Fruit fly (Drosophila melanogaster) whole organism, prepupa: ENCODE data around the gene Ced-12.

Source experiments
- Blimp-1 ChIP-seq: fragments of 200-800 bp; sonication (Bioruptor generic); optimal IDR thresholded peaks from 3 replicates; lab custom pipeline; 2017; ENCODE audit warnings: missing biosample characterization, missing genetic modification characterization, mild to moderate bottlenecking, moderate library complexity, missing genetic modification reagents
- CG10631 ChIP-seq: fragments of 200-800 bp; sonication (Bioruptor generic); optimal IDR thresholded peaks from 2 replicates; lab custom pipeline; 2016; ENCODE audit warnings: missing biosample characterization, missing genetic modification characterization
- CG11294 ChIP-seq: fragments of 200-800 bp; sonication (Bioruptor generic); IDR thresholded peaks from 2 replicates; pipeline ENCODE4 v1.3.6; 2022; ENCODE audit warnings: missing biosample characterization, missing genetic modification characterization
- CG11902 ChIP-seq: fragments of 200-800 bp; sonication (Bioruptor generic); optimal IDR thresholded peaks from 3 replicates; lab custom pipeline; 2016; ENCODE audit warnings: missing biosample characterization, missing genetic modification characterization
- CG15336 ChIP-seq: fragments of 200-800 bp; sonication (Bioruptor generic); IDR thresholded peaks from 2 replicates; pipeline ENCODE4 v1.3.6; 2022; ENCODE audit warnings: missing biosample characterization, missing genetic modification characterization
- CG1621 ChIP-seq: fragments of 200-800 bp; sonication (Bioruptor generic); optimal IDR thresholded peaks from 3 replicates; lab custom pipeline; 2018; ENCODE audit warnings: missing biosample characterization, mild to moderate bottlenecking, missing genetic modification characterization
- CG3032 ChIP-seq: fragments of 200-800 bp; optimal IDR thresholded peaks from 2 replicates; lab custom pipeline; 2019; ENCODE audit warnings: missing biosample characterization, mild to moderate bottlenecking, missing genetic modification characterization, moderate library complexity
- CG32006 ChIP-seq: fragments of 200-800 bp; sonication (Bioruptor generic); optimal IDR thresholded peaks from 3 replicates; lab custom pipeline; 2017; ENCODE audit warnings: missing biosample characterization, mild to moderate bottlenecking, missing genetic modification characterization
- CG34406 ChIP-seq: fragments of 200-800 bp; sonication (Bioruptor generic); optimal IDR thresholded peaks from 3 replicates; lab custom pipeline; 2016; ENCODE audit warnings: missing biosample characterization, missing genetic modification characterization
- CG3919 ChIP-seq: fragments of 200-800 bp; sonication (Bioruptor generic); optimal IDR thresholded peaks from 3 replicates; lab custom pipeline; 2016; ENCODE audit warnings: missing biosample characterization, missing genetic modification characterization
- CG4318 ChIP-seq: fragments of 200-800 bp; sonication (Bioruptor generic); optimal IDR thresholded peaks from 3 replicates; lab custom pipeline; 2017; ENCODE audit warnings: missing biosample characterization, mild to moderate bottlenecking, missing genetic modification characterization
- CG6276 ChIP-seq: fragments of 200-800 bp; sonication (Bioruptor generic); optimal IDR thresholded peaks from 2 replicates; lab custom pipeline; 2017; ENCODE audit warnings: missing biosample characterization, mild to moderate bottlenecking, missing genetic modification characterization
- CG6854 ChIP-seq: fragments of 200-800 bp; sonication (Bioruptor generic); optimal IDR thresholded peaks from 2 replicates; lab custom pipeline; 2017; ENCODE audit warnings: missing biosample characterization, mild to moderate bottlenecking, missing genetic modification characterization
- CG8319 ChIP-seq: fragments of 200-800 bp; sonication (Bioruptor generic); optimal IDR thresholded peaks from 3 replicates; lab custom pipeline; 2016; ENCODE audit warnings: missing biosample characterization, missing genetic modification characterization
- CG8632 ChIP-seq: fragments of 200-800 bp; sonication (Bioruptor generic); optimal IDR thresholded peaks from 3 replicates; lab custom pipeline; 2016; ENCODE audit warnings: missing biosample characterization, missing genetic modification characterization
- Eip78C ChIP-seq: fragments of 200-800 bp; sonication (Bioruptor generic); peaks from one replicate; lab custom pipeline; 2016; ENCODE audit warnings: missing biosample characterization, missing genetic modification characterization
- Ets21C ChIP-seq: fragments of 200-800 bp; sonication (Bioruptor generic); optimal IDR thresholded peaks from 3 replicates; lab custom pipeline; 2016; ENCODE audit warnings: missing biosample characterization, missing genetic modification characterization
- Ets96B ChIP-seq: fragments of 200-800 bp; optimal IDR thresholded peaks from 2 replicates; lab custom pipeline; 2019; ENCODE audit warnings: missing biosample characterization, mild to moderate bottlenecking, missing genetic modification characterization, moderate library complexity
- Gug ChIP-seq: fragments of 200-800 bp; sonication (Bioruptor generic); IDR thresholded peaks from 2 replicates; pipeline ENCODE4 v1.3.6; 2022; ENCODE audit warnings: missing biosample characterization, missing genetic modification characterization
- Hr38 ChIP-seq: sonication (Bioruptor generic); optimal IDR thresholded peaks from 2 replicates; lab custom pipeline; 2016; ENCODE audit warnings: missing biosample characterization, missing genetic modification characterization
- Hr39 ChIP-seq: fragments of 200-800 bp; sonication (Bioruptor generic); optimal IDR thresholded peaks from 2 replicates; lab custom pipeline; 2016; ENCODE audit warnings: missing biosample characterization, missing genetic modification characterization
- Smox ChIP-seq: fragments of 200-800 bp; sonication (Bioruptor generic); optimal IDR thresholded peaks from 3 replicates; lab custom pipeline; 2016; ENCODE audit warnings: missing biosample characterization, missing genetic modification characterization
- Sox102F ChIP-seq: fragments of 200-800 bp; sonication (Bioruptor generic); optimal IDR thresholded peaks from 2 replicates; lab custom pipeline; 2016; ENCODE audit warnings: missing biosample characterization, mild to moderate bottlenecking, missing genetic modification characterization
- acj6 ChIP-seq: fragments of 200-800 bp; sonication (Bioruptor generic); optimal IDR thresholded peaks from 3 replicates; lab custom pipeline; 2016; ENCODE audit warnings: missing biosample characterization, missing genetic modification characterization
- dsx ChIP-seq: fragments of 200-800 bp; optimal IDR thresholded peaks from 3 replicates; lab custom pipeline; 2019; ENCODE audit warnings: missing biosample characterization, mild to moderate bottlenecking, missing genetic modification characterization, moderate library complexity; ENCODE audit not compliant: poor library complexity, severe bottlenecking
- eg ChIP-seq: fragments of 200-800 bp; sonication (Bioruptor generic); IDR thresholded peaks from 3 replicates; pipeline ENCODE4 v1.3.6; 2022; ENCODE audit warnings: missing biosample characterization, missing genetic modification characterization
- fd59A ChIP-seq: fragments of 200-800 bp; sonication (Bioruptor generic); optimal IDR thresholded peaks from 2 replicates; lab custom pipeline; 2017; ENCODE audit warnings: missing biosample characterization, mild to moderate bottlenecking, missing genetic modification characterization, missing genetic modification reagents
- fkh ChIP-seq: fragments of 200-800 bp; sonication (Bioruptor generic); optimal IDR thresholded peaks from 3 replicates; lab custom pipeline; 2017; ENCODE audit warnings: missing biosample characterization, mild to moderate bottlenecking, missing genetic modification characterization, moderate library complexity
- net ChIP-seq: fragments of 200-800 bp; sonication (Bioruptor generic); optimal IDR thresholded peaks from 3 replicates; lab custom pipeline; 2016; ENCODE audit warnings: missing biosample characterization, missing genetic modification characterization
- salr ChIP-seq, 2 experiments: fragments of 200-800 bp; sonication (Bioruptor generic); optimal IDR thresholded peaks; 3 replicates each; lab custom pipeline; 2016 to 2018; ENCODE audit warnings: missing biosample characterization in 2 of 2, missing genetic modification characterization in 2 of 2, mild to moderate bottlenecking in 1 of 2
- spab ChIP-seq: fragments of 200-800 bp; sonication (Bioruptor generic); optimal IDR thresholded peaks from 2 replicates; lab custom pipeline; 2017; ENCODE audit warnings: missing biosample characterization, mild to moderate bottlenecking, missing genetic modification characterization, missing genetic modification reagents
- ss ChIP-seq, 2 experiments: fragments of 200-800 bp; sonication (Bioruptor generic); optimal IDR thresholded peaks; 2 replicates in 1 of 2; 3 replicates in 1 of 2; lab custom pipeline; 2017 to 2018; ENCODE audit warnings: mild to moderate bottlenecking in 2 of 2, missing biosample characterization in 2 of 2, missing genetic modification characterization in 2 of 2, moderate library complexity in 1 of 2
- svp ChIP-seq: fragments of 200-800 bp; sonication (Bioruptor generic); peaks from one replicate; lab custom pipeline; 2016; ENCODE audit warnings: missing biosample characterization, missing genetic modification characterization
- topi ChIP-seq: fragments of 200-800 bp; sonication (Bioruptor generic); optimal IDR thresholded peaks from 3 replicates; lab custom pipeline; 2016; ENCODE audit warnings: missing biosample characterization, missing genetic modification characterization
- vri ChIP-seq: fragments of 200-800 bp; sonication (Bioruptor generic); optimal IDR thresholded peaks from 3 replicates; lab custom pipeline; 2016; ENCODE audit warnings: missing biosample characterization, mild to moderate bottlenecking, missing genetic modification characterization

Ced-12 gene

dm6 chr2L:12103231-12104210 is 5.9 kb downstream of the Ced-12 start, which contains the start of the genes Patsas and ThrRS (continued):
- TF ChIP-seq net, result peak; percentile 75
- TF ChIP-seq CG6854 (GFP tag; lab: Kevin White, UChicago), result no peak
- peak; percentile 78 for TF ChIP-seq CG34406 (GFP tag; lab: Kevin White, UChicago)
- TF ChIP-seq Hr38, result no peak
- peak; percentile 52 for TF ChIP-seq fd59A
- TF ChIP-seq CG3919, result peak; percentile 84
- peak; percentile 81 for TF ChIP-seq Gug (GFP tag; lab: Robert Waterston, UW)
- TF ChIP-seq salr (GFP tag; optimal IDR thresholded peaks at IDR 0.05; lab: Kevin White, UChicago), result peak in 1 of 2 experiments; percentile 49
- peak; percentile 72 for TF ChIP-seq CG8319
- TF ChIP-seq CG32006 (GFP tag; lab: Kevin White, UChicago), result peak; percentile 91
- TF ChIP-seq CG11294 (GFP tag; lab: Robert Waterston, UW), result peak; percentile 68; the same call in 1 of the 2 replicates
- TF ChIP-seq fkh (GFP tag; lab: Kevin White, UChicago), result no peak
- TF ChIP-seq CG8632 (GFP tag; lab: Kevin White, UChicago), result no peak
- TF ChIP-seq Ets96B (tag; lab: Kevin White, UChicago), result peak; percentile 60
- TF ChIP-seq CG11902 (GFP tag; lab: Kevin White, UChicago), result peak; percentile 73
- no peak for TF ChIP-seq Smox (GFP tag; lab: Kevin White, UChicago)
- peak; percentile 85 for TF ChIP-seq CG15336 (GFP tag; lab: Robert Waterston, UW)
- peak; percentile 91 for TF ChIP-seq eg (GFP tag; lab: Robert Waterston, UW)
- no peak for TF ChIP-seq dsx

DNA sequence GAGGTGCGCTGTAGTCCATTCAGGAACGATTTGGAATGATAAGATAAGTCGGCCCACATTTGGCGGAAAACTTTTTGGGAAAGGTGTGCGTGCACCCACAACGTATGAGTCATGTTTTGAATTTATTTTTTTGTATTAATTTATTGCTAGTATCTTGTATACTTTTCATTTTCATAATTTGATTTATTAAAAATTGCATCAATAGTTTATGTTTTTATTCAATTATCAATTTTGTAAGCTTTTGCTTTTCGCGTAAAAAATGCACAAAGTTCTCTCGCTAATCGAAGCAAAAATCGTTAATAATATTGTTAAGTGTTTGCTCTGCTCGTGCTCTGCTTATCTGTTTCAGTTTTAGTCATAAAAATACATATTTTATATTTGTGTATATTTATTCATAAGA is 9.4 kb downstream of the Ced-12 start:
- TF ChIP-seq Sox102F (no peak), ss (GFP tag; optimal IDR thresholded peaks at IDR 0.05; lab: Kevin White, UChicago) (no peak), CG8632 (GFP tag; lab: Kevin White, UChicago) (no peak), CG11294 (GFP tag; lab: Robert Waterston, UW) (no peak), Ets21C (GFP tag; lab: Kevin White, UChicago) (no peak), vri (no peak), eg (GFP tag; lab: Robert Waterston, UW) (no peak), CG4318 (GFP tag; lab: Kevin White, UChicago) (no peak), spab (GFP tag; lab: Kevin White, UChicago) (no peak), CG15336 (GFP tag; lab: Robert Waterston, UW) (no peak), CG10631 (GFP tag; lab: Kevin White, UChicago) (no peak), Hr39 (GFP tag; lab: Kevin White, UChicago) (no peak), acj6 (GFP tag; lab: Kevin White, UChicago) (no peak), topi (no peak), Blimp-1 (GFP tag; lab: Kevin White, UChicago) (no peak)

DNA sequence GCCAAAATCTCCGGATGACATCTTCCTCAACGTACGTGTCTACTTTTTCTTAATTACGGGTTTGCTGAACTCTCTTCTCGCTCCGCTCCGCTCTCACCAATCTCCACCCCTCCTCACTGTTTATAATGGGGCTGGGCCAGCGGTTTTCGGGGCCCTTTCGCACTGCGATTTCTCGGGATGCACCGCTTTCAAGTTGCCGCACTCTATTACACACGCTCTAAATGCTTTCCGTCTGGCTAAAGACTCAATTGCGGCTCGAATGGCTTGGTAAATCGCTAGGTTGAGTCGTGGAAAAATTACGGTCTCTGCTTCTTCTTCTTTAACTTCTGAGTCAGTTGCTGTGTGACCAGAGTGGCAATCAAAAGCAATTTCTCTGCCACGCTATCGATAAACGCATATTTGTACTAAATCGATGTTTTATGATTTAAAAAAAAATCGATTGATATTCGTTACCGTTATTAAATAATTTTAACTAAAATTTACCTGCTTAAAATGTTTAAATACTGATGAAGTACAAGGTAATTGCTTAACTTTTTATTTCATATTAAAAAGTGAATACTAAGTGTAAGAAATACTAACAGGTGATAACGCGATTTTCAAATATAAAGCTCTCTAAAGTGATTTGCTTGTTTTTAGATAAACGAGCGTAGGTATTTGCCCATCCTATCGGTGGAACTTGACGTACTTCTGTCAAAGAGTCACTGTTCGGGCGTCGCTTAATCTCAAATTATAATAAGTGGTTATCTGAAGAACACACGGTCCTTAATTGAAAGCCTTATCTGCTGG is 11.3 kb downstream of the Ced-12 start, which contains the start of the genes Rab6 and Phae1:
Gene Rab6, minus strand, starts transcription at position 338 of the 786 bp plus-strand sequence.
Gene Phae1, plus strand, starts transcription at position 639 of the 786 bp plus-strand sequence.
- TF ChIP-seq CG3032 (tag; lab: Kevin White, UChicago), result peak; percentile 6
- TF ChIP-seq CG1621, result peak; percentile 73
- TF ChIP-seq svp (GFP tag; lab: Kevin White, UChicago), result peak; percentile 77
- peak; percentile 15 for TF ChIP-seq Eip78C (GFP tag; lab: Kevin White, UChicago)
- TF ChIP-seq CG6854 (GFP tag; lab: Kevin White, UChicago), result peak; percentile 68
- TF ChIP-seq CG6276 (GFP tag; lab: Kevin White, UChicago), result no peak
